Fruit fly (Drosophila melanogaster) whole organism, pupa: ENCODE data around the gene CG6785.

Source experiments
- CG15710 ChIP-seq: fragments of 200-800 bp; sonication (Bioruptor generic); optimal IDR thresholded peaks from 2 replicates; lab custom pipeline; 2018; ENCODE audit warnings: missing biosample characterization, mild to moderate bottlenecking, missing genetic modification characterization, moderate library complexity
- CG32121 ChIP-seq: fragments of 200-800 bp; sonication (Bioruptor generic); IDR thresholded peaks from 2 replicates; pipeline ENCODE4 v1.3.6; 2022; ENCODE audit warnings: missing biosample characterization, missing genetic modification characterization
- CG9948 ChIP-seq: fragments of 200-800 bp; sonication (Bioruptor generic); optimal IDR thresholded peaks from 2 replicates; lab custom pipeline; 2018; ENCODE audit warnings: missing biosample characterization, mild to moderate bottlenecking, missing genetic modification characterization, moderate library complexity
- D1 ChIP-seq: fragments of 200-800 bp; sonication (Bioruptor generic); optimal IDR thresholded peaks from 2 replicates; lab custom pipeline; 2018; ENCODE audit warnings: missing biosample characterization, mild to moderate bottlenecking, missing genetic modification characterization, moderate library complexity
- Snoo ChIP-seq: fragments of 200-800 bp; sonication (Bioruptor generic); optimal IDR thresholded peaks from 3 replicates; lab custom pipeline; 2017; ENCODE audit warnings: missing biosample characterization, mild to moderate bottlenecking, missing genetic modification characterization, inconsistent platforms

DNA sequence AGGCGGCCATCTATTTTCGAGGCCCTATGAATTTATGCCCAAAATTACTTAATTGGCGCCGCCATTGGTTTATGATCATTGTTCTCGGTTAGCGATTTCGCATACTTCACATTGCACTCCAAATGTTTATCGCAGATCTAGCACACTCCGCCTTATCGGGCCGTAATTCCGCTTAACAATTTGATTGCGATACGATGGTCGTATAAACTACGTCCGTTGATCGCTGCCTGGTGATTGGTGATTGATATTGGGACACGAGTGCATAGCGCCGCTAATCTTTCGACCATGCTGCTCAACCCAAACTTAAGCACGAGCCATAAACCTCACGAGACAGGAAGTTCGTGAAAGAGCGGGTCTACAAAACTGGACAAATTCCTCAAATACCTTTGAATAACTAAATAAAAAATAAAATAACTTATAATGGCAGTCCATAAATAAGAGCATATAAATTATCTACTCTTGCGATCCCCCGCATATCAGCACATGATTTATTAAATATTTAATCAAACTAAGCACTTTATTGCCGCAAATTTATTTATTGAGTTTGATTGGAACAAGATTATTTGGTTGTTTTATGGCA, 14.4 kb downstream of the CG6785 start:
- no peak for TF ChIP-seq CG9948 (tag; lab: Kevin White, UChicago)
- no peak for TF ChIP-seq CG32121 (GFP tag; lab: Robert Waterston, UW)
- TF ChIP-seq Snoo (tag; lab: Kevin White, UChicago) = no peak
- no peak for TF ChIP-seq D1
- TF ChIP-seq CG15710 (tag; lab: Kevin White, UChicago) = no peak
